Worm (Caenorhabditis elegans) whole organism, mixed stage, embryonic: ENCODE data around the gene srj-11.

Experiments used
- M03D4.4 ChIP-seq: sonication (generic microtip); optimal IDR thresholded peaks from 2 replicates; lab custom pipeline; 2017; ENCODE audit warnings: mild to moderate bottlenecking, missing genetic modification characterization, missing compliant biosample characterization
- bed-3 ChIP-seq: fragments of 200-800 bp; sonication (Bioruptor generic); optimal IDR thresholded peaks from 3 replicates; lab custom pipeline; 2018; ENCODE audit warnings: mild to moderate bottlenecking, missing genetic modification characterization, moderate library complexity, missing compliant biosample characterization
- blmp-1 ChIP-seq: fragments of 150-350 bp; optimal IDR thresholded peaks from 2 replicates; lab custom pipeline; 2014; ENCODE audit warnings: missing biosample characterization, missing genetic modification characterization
- ceh-39 ChIP-seq: fragments of 150-350 bp; optimal IDR thresholded peaks from 2 replicates; lab custom pipeline; 2014; ENCODE audit warnings: missing biosample characterization, missing genetic modification characterization
- ceh-83 ChIP-seq: fragments of 200-800 bp; sonication (Bioruptor generic); optimal IDR thresholded peaks from 2 replicates; lab custom pipeline; 2018; ENCODE audit warnings: mild to moderate bottlenecking, missing genetic modification characterization, missing compliant biosample characterization
- ces-1 ChIP-seq: fragments of 150-350 bp; optimal IDR thresholded peaks from 2 replicates; lab custom pipeline; 2014; ENCODE audit warnings: missing biosample characterization, missing genetic modification reagents, missing genetic modification characterization
- cnd-1 ChIP-seq: fragments of 200-800 bp; sonication (Bioruptor generic); optimal IDR thresholded peaks from 2 replicates; lab custom pipeline; 2018; ENCODE audit warnings: mild to moderate bottlenecking, missing genetic modification characterization, missing compliant biosample characterization
- drap-1 ChIP-seq: fragments of 200-800 bp; sonication (Bioruptor generic); optimal IDR thresholded peaks from 3 replicates; lab custom pipeline; 2018; ENCODE audit warnings: mild to moderate bottlenecking, missing genetic modification characterization, missing compliant biosample characterization
- elt-1 ChIP-seq: sonication (generic microtip); optimal IDR thresholded peaks from 2 replicates; lab custom pipeline; 2017; ENCODE audit warnings: missing genetic modification characterization, mild to moderate bottlenecking, missing compliant biosample characterization, antibody characterized with exemption, moderate library complexity, borderline replicate concordance; ENCODE audit not compliant: insufficient read depth
- elt-3 ChIP-seq: fragments of 150-350 bp; optimal IDR thresholded peaks from 2 replicates; lab custom pipeline; 2014; ENCODE audit warnings: missing biosample characterization, missing genetic modification characterization
- flh-1 ChIP-seq: fragments of 200-800 bp; sonication (Bioruptor generic); optimal IDR thresholded peaks from 2 replicates; lab custom pipeline; 2018; ENCODE audit warnings: mild to moderate bottlenecking, missing genetic modification characterization, moderate library complexity, missing compliant biosample characterization
- ham-2 ChIP-seq: fragments of 200-800 bp; sonication (Bioruptor generic); optimal IDR thresholded peaks from 2 replicates; lab custom pipeline; 2018; ENCODE audit warnings: mild to moderate bottlenecking, missing genetic modification characterization, missing compliant biosample characterization
- hlh-1 ChIP-seq: fragments of 150-350 bp; optimal IDR thresholded peaks from 2 replicates; lab custom pipeline; 2014; ENCODE audit warnings: missing biosample characterization, missing genetic modification reagents, missing genetic modification characterization
- lin-13 ChIP-seq: fragments of 150-350 bp; optimal IDR thresholded peaks from 2 replicates; lab custom pipeline; 2014; ENCODE audit warnings: missing biosample characterization, missing genetic modification characterization
- lsy-2 ChIP-seq: fragments of 150-350 bp; optimal IDR thresholded peaks from 2 replicates; lab custom pipeline; 2014; ENCODE audit warnings: missing biosample characterization, missing genetic modification characterization
- mab-5 ChIP-seq: fragments of 150-350 bp; optimal IDR thresholded peaks from 2 replicates; lab custom pipeline; 2014; ENCODE audit warnings: missing biosample characterization, missing genetic modification characterization
- mls-2 ChIP-seq: sonication (generic microtip); optimal IDR thresholded peaks from 2 replicates; lab custom pipeline; 2016; ENCODE audit warnings: mild to moderate bottlenecking, missing genetic modification characterization, moderate library complexity, missing compliant biosample characterization
- nhr-12 ChIP-seq: fragments of 150-350 bp; optimal IDR thresholded peaks from 2 replicates; lab custom pipeline; 2014; ENCODE audit warnings: missing biosample characterization, missing genetic modification characterization
- nhr-2 ChIP-seq: fragments of 150-350 bp; optimal IDR thresholded peaks from 2 replicates; lab custom pipeline; 2014; ENCODE audit warnings: missing biosample characterization, missing genetic modification characterization
- nhr-237 ChIP-seq: fragments of 150-350 bp; optimal IDR thresholded peaks from 2 replicates; lab custom pipeline; 2014; ENCODE audit warnings: missing biosample characterization, missing genetic modification characterization
- nhr-28 ChIP-seq: fragments of 150-350 bp; optimal IDR thresholded peaks from 2 replicates; lab custom pipeline; 2014; ENCODE audit warnings: missing biosample characterization, missing genetic modification characterization
- nhr-76 ChIP-seq: sonication (generic microtip); optimal IDR thresholded peaks from 2 replicates; lab custom pipeline; 2017; ENCODE audit warnings: missing biosample characterization, missing genetic modification characterization
- sem-2 ChIP-seq: fragments of 200-800 bp; sonication (Bioruptor generic); optimal IDR thresholded peaks from 2 replicates; lab custom pipeline; 2018; ENCODE audit warnings: mild to moderate bottlenecking, missing genetic modification characterization, missing compliant biosample characterization
- snpc-4 ChIP-seq: fragments of 150-350 bp; optimal IDR thresholded peaks from 2 replicates; lab custom pipeline; 2014; ENCODE audit warnings: missing biosample characterization, missing genetic modification characterization
- sptf-1 ChIP-seq: sonication (generic microtip); optimal IDR thresholded peaks from 2 replicates; lab custom pipeline; 2017; ENCODE audit warnings: mild to moderate bottlenecking, missing genetic modification characterization, moderate library complexity, missing compliant biosample characterization
- tbx-8 ChIP-seq: fragments of 200-800 bp; sonication (Bioruptor generic); optimal IDR thresholded peaks from 2 replicates; lab custom pipeline; 2018; ENCODE audit warnings: mild to moderate bottlenecking, missing genetic modification characterization, moderate library complexity, missing compliant biosample characterization
- unc-39 ChIP-seq: fragments of 150-350 bp; optimal IDR thresholded peaks from 2 replicates; lab custom pipeline; 2014; ENCODE audit warnings: missing biosample characterization, missing genetic modification characterization
- unc-62 ChIP-seq: fragments of 150-350 bp; optimal IDR thresholded peaks from 2 replicates; lab custom pipeline; 2014; ENCODE audit warnings: missing biosample characterization, missing genetic modification reagents, missing genetic modification characterization
- zip-8 ChIP-seq: fragments of 150-350 bp; optimal IDR thresholded peaks from 2 replicates; lab custom pipeline; 2014; ENCODE audit warnings: missing biosample characterization, missing genetic modification characterization
- ztf-11 ChIP-seq: fragments of 150-350 bp; optimal IDR thresholded peaks from 2 replicates; lab custom pipeline; 2014; ENCODE audit warnings: missing biosample characterization, missing genetic modification characterization

The srj-11 gene

DNA sequence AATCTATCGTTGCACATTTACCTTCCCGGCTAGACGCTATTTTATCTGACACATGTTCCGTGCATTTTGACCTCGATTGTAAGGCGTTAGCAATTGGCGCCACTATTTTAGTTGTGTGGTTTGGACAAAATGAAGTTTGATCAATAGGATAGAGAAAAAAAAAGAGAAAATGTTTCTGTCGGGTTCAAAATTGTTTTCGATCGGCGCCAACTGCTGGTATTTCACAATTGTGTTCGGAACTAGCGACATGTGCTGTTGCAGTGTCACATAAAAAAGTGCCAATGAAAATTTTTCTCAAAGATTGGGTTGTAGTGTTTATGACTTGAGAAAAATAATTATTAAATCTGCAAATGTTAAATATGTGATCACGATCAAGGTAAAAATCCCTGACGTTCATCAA, 37.9 kb downstream of the srj-11 start:
- no peak for TF ChIP-seq nhr-237 (tag; lab: Kevin White, UChicago)
- no peak for TF ChIP-seq cnd-1
- TF ChIP-seq unc-39 = no peak
- no peak for TF ChIP-seq hlh-1 (tag; lab: Kevin White, UChicago)
- no peak for TF ChIP-seq zip-8 (tag; lab: Kevin White, UChicago)
- TF ChIP-seq ceh-83 (GFP tag; lab: Kevin White, UChicago) = no peak
- TF ChIP-seq ceh-39 (tag; lab: Kevin White, UChicago) = no peak
- TF ChIP-seq mab-5 = no peak
- TF ChIP-seq bed-3 (GFP tag; lab: Kevin White, UChicago) = no peak
- TF ChIP-seq ces-1 (GFP tag; lab: Kevin White, UChicago) = no peak
- no peak for TF ChIP-seq elt-1 (tag; lab: Kevin White, UChicago)
- no peak for TF ChIP-seq unc-62
- no peak for TF ChIP-seq lsy-2 (tag; lab: Kevin White, UChicago)
- TF ChIP-seq sem-2 (GFP tag; lab: Kevin White, UChicago) = no peak
- no peak for TF ChIP-seq tbx-8 (GFP tag; lab: Kevin White, UChicago)

ce11 chrV:3280009-3280408, 38.8 kb downstream of the srj-11 start, which contains the start of gene T28A11.2:
Gene T28A11.2 (plus strand): TSS chrV:3280379.
- TF ChIP-seq zip-8 (tag; lab: Kevin White, UChicago) = no peak
- no peak for TF ChIP-seq nhr-28 (tag; lab: Kevin White, UChicago)
- no peak for TF ChIP-seq unc-62
- TF ChIP-seq ces-1 (GFP tag; lab: Kevin White, UChicago) = no peak
- TF ChIP-seq drap-1 = no peak
- no peak for TF ChIP-seq ztf-11
- no peak for TF ChIP-seq bed-3 (GFP tag; lab: Kevin White, UChicago)
- no peak for TF ChIP-seq blmp-1
- TF ChIP-seq ceh-83 (GFP tag; lab: Kevin White, UChicago) = no peak
- no peak for TF ChIP-seq nhr-12 (tag; lab: Kevin White, UChicago)
- TF ChIP-seq, all 35 proteins: peak for 0

DNA sequence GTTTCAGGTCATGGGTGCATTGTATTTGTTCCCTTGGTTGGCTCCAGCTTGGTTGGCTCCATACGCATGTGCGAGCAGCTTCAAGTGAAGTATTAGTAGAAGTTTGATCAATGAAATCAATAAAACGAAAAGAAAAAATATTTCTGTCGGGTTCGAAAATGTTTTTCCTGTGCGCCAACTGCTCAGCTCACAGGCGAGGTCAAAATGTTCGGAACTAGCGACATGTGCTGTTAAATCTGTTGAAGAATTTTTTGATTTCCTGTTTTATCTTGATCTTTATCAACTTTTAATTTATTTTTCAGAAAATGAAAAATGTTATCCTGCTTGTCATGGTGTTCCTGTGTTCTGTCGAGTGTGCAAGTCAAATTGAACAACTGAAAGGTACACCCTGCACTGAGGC, 40.3 kb downstream of the srj-11 start, which contains the start of gene T28A11.25:
T28A11.25 (plus strand) TSS at position 301 of the 400 bp plus-strand sequence.
- TF ChIP-seq mls-2 (tag; lab: Kevin White, UChicago) (no peak), unc-62 (no peak)

ce11 chrV:3282957-3283356, 41.7 kb downstream of the srj-11 start, which contains the start of gene str-64:
Gene str-64 (plus strand): TSS chrV:3283257.
- no peak for TF ChIP-seq lsy-2 (tag; lab: Kevin White, UChicago)
- no peak for TF ChIP-seq nhr-28 (tag; lab: Kevin White, UChicago)
- no peak for TF ChIP-seq flh-1 (GFP tag; lab: Kevin White, UChicago)
- no peak for TF ChIP-seq ces-1 (GFP tag; lab: Kevin White, UChicago)
- TF ChIP-seq nhr-2 (tag; lab: Kevin White, UChicago) = no peak
- TF ChIP-seq ceh-39 (tag; lab: Kevin White, UChicago) = no peak
- TF ChIP-seq cnd-1 = no peak
- no peak for TF ChIP-seq hlh-1 (tag; lab: Kevin White, UChicago)
- no peak for TF ChIP-seq mls-2 (tag; lab: Kevin White, UChicago)

ce11 chrV:3284629-3285028, 43.4 kb downstream of the srj-11 start, which contains the start of gene F35F10.5:
Gene F35F10.5 (plus strand): TSS chrV:3284929.
- TF ChIP-seq elt-1 (tag; lab: Kevin White, UChicago) (no peak), nhr-12 (tag; lab: Kevin White, UChicago) (no peak), mab-5 (no peak), nhr-76 (tag; lab: Kevin White, UChicago) (no peak), mls-2 (tag; lab: Kevin White, UChicago) (no peak), lsy-2 (tag; lab: Kevin White, UChicago) (no peak), nhr-2 (tag; lab: Kevin White, UChicago) (no peak), sem-2 (GFP tag; lab: Kevin White, UChicago) (no peak), elt-3 (tag; lab: Kevin White, UChicago) (no peak), hlh-1 (tag; lab: Kevin White, UChicago) (no peak)

- TF ChIP-seq M03D4.4 (tag; lab: Kevin White, UChicago) = no peak
- no peak for TF ChIP-seq nhr-2 (tag; lab: Kevin White, UChicago)
- no peak for TF ChIP-seq mab-5
Measured at ce11 chrV:3287330-3287729, 46.1 kb downstream of the srj-11 start, which contains the start of gene F35F10.7. Gene F35F10.7 (minus strand): TSS chrV:3287430.

DNA sequence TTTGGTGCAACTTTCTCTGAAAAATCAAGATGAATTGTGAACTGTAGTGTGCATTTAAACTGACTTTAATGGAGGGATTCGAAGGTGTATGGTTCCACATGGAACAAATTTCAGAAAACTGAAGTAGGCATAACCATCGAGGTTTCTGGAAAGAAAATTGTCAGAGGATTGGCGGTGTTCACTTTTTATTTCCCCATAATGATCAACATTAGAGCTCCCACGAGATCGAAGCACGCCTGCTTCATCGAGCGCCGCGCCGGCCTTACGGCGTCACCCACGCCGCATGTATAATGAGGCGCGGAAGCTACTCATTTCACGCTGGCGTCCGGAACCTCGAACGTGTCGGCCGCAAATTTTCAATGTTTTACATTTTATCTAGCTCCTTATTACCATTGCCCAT, 46.9 kb downstream of the srj-11 start:
- TF ChIP-seq cnd-1 = no peak
- TF ChIP-seq ham-2 (GFP tag; lab: Kevin White, UChicago) = no peak
- no peak for TF ChIP-seq nhr-12 (tag; lab: Kevin White, UChicago)
- no peak for TF ChIP-seq lin-13
- no peak for TF ChIP-seq sem-2 (GFP tag; lab: Kevin White, UChicago)
- TF ChIP-seq tbx-8 (GFP tag; lab: Kevin White, UChicago) = no peak
- TF ChIP-seq ztf-11 = no peak
- no peak for TF ChIP-seq snpc-4
- TF ChIP-seq elt-1 (tag; lab: Kevin White, UChicago) = no peak
- no peak for TF ChIP-seq bed-3 (GFP tag; lab: Kevin White, UChicago)
- TF ChIP-seq sptf-1 (tag; lab: Kevin White, UChicago) = no peak
- TF ChIP-seq unc-62 = no peak
- no peak for TF ChIP-seq ceh-39 (tag; lab: Kevin White, UChicago)
- TF ChIP-seq nhr-76 (tag; lab: Kevin White, UChicago) = no peak
